Fruit fly (Drosophila melanogaster): ENCODE results near the gene CG13022.

Gene CG13022

dm6 chr3L:16969652-16970109, 30.9 kb upstream of the CG13022 start, which contains the start of gene Exn:
TSS of gene Exn (plus strand) at chr3L:16970013.
- TF ChIP-seq Dfd (GFP tag; optimal IDR thresholded peaks at IDR 0.05): no peak
- TF ChIP-seq OdsH (GFP tag; optimal IDR thresholded peaks at IDR 0.05): peak; percentile 23
- no peak for TF ChIP-seq HLH106 (tag; optimal IDR thresholded peaks at IDR 0.05)
- no peak for TF ChIP-seq CrebA (GFP tag; optimal IDR thresholded peaks at IDR 0.05; ENCODE audit: borderline replicate concordance)
- TF ChIP-seq psq (GFP tag; optimal IDR thresholded peaks at IDR 0.05): peak; percentile 9
- no peak for TF ChIP-seq Myc (optimal IDR thresholded peaks at IDR 0.05)
- TF ChIP-seq CG9705 (GFP tag; optimal IDR thresholded peaks at IDR 0.05): no peak
- TF ChIP-seq woc (GFP tag; optimal IDR thresholded peaks at IDR 0.05): no peak
- TF ChIP-seq usp (GFP tag; optimal IDR thresholded peaks at IDR 0.05): no peak
- TF ChIP-seq dl (GFP tag; optimal IDR thresholded peaks at IDR 0.05; ENCODE audit: insufficient read depth in 1 of 2, partially characterized antibody in 2 of 2): peak; percentile 65 to 77
- TF ChIP-seq CG32264 (GFP tag; optimal IDR thresholded peaks at IDR 0.05): no peak
- no peak for TF ChIP-seq Hr78 (GFP tag; optimal IDR thresholded peaks at IDR 0.05)
- peak; percentile 70 for TF ChIP-seq br (GFP tag; optimal IDR thresholded peaks at IDR 0.05)
- TF ChIP-seq rgr (GFP tag; optimal IDR thresholded peaks at IDR 0.05): peak; percentile 34
- TF ChIP-seq dmrt93B (GFP tag; optimal IDR thresholded peaks at IDR 0.05): no peak
- no peak for TF ChIP-seq foxo (GFP tag; optimal IDR thresholded peaks at IDR 0.05)
- TF ChIP-seq Jra (GFP tag; optimal IDR thresholded peaks at IDR 0.05): no peak
- no peak for TF ChIP-seq Abd-B (GFP tag; optimal IDR thresholded peaks at IDR 0.05)
- TF ChIP-seq tai (GFP tag; optimal IDR thresholded peaks at IDR 0.05): no peak
- TF ChIP-seq fru (GFP tag; optimal IDR thresholded peaks at IDR 0.05): peak; percentile 42
- TF ChIP-seq Rel (GFP tag; optimal IDR thresholded peaks at IDR 0.05): no peak
- TF ChIP-seq Rel (tag; optimal IDR thresholded peaks at IDR 0.05): peak; percentile 50
- TF ChIP-seq Hr83 (GFP tag; optimal IDR thresholded peaks at IDR 0.05; ENCODE audit: poor library complexity, severe bottlenecking): no peak
- no peak for TF ChIP-seq lola (GFP tag; optimal IDR thresholded peaks at IDR 0.05)
- no peak for TF ChIP-seq GATAd (GFP tag; optimal IDR thresholded peaks at IDR 0.05)
- TF ChIP-seq pan (optimal IDR thresholded peaks at IDR 0.05): no peak
- peak; percentile 63 for TF ChIP-seq Hnf4 (GFP tag; optimal IDR thresholded peaks at IDR 0.05)
- TF ChIP-seq sage (GFP tag; optimal IDR thresholded peaks at IDR 0.05): no peak
- peak; percentile 84 for TF ChIP-seq Dif (GFP tag; optimal IDR thresholded peaks at IDR 0.05; ENCODE audit: partially characterized antibody)
- TF ChIP-seq ey (GFP tag; optimal IDR thresholded peaks at IDR 0.05): no peak
- no peak for TF ChIP-seq Vsx2 (GFP tag; optimal IDR thresholded peaks at IDR 0.05; ENCODE audit: partially characterized antibody)

- TF ChIP-seq Rel (GFP tag; optimal IDR thresholded peaks at IDR 0.05) (no peak), Rel (tag; optimal IDR thresholded peaks at IDR 0.05) (peak; percentile 98), CG32264 (GFP tag; optimal IDR thresholded peaks at IDR 0.05) (no peak), N (GFP tag; optimal IDR thresholded peaks at IDR 0.05) (no peak), psq (GFP tag; optimal IDR thresholded peaks at IDR 0.05) (no peak), tai (GFP tag; optimal IDR thresholded peaks at IDR 0.05) (no peak), Sp1 (GFP tag; optimal IDR thresholded peaks at IDR 0.05) (no peak), CrebA (GFP tag; optimal IDR thresholded peaks at IDR 0.05; ENCODE audit: borderline replicate concordance) (no peak), Jra (GFP tag; optimal IDR thresholded peaks at IDR 0.05) (no peak)
These were observed 19.8 kb upstream of the CG13022 start for dm6 chr3L:16958397-16959080.

dm6 chr3L:16957534-16958396, 19.0 kb upstream of the CG13022 start, which contains the start of gene Cpr73D:
TSS of gene Cpr73D (minus strand) at chr3L:16957689.
- TF ChIP-seq h (GFP tag; optimal IDR thresholded peaks at IDR 0.05) (peak; percentile 52), Hnf4 (GFP tag; optimal IDR thresholded peaks at IDR 0.05) (no peak), lola (GFP tag; optimal IDR thresholded peaks at IDR 0.05) (no peak), CrebA (GFP tag; optimal IDR thresholded peaks at IDR 0.05; ENCODE audit: borderline replicate concordance) (no peak)

All from whole organism, wandering third instar larva.